Fruit fly (Drosophila melanogaster): ENCODE data around the gene CG43084.
A peak's percentile ranks its signal among the peaks of the same experiment; 100 is the strongest.

The CG43084 gene

DNA sequence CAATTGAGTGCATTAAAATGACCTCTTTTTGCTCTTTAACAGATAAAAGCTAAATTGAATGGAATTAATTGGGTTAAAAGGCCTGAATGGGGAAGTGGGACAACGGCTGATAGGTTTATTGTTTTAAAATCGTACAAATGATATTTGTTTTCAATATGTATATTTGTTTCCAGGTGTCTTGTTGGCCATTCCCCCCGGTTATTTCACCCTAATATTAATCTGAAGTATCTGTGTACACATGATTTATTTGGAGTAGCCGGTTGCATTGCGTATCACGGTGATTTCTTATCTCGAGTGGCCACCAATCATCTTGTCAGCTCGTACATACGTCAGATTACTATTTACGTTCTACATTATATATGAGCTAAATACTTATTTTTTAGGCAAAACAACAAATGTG is 14.3 kb upstream of the CG43084 start (continued):
- TF ChIP-seq wek (GFP tag; optimal IDR thresholded peaks at IDR 0.05) (no peak), usp (GFP tag; optimal IDR thresholded peaks at IDR 0.05) (no peak), NC2α (GFP tag; optimal IDR thresholded peaks at IDR 0.05) (no peak), sc (optimal IDR thresholded peaks at IDR 0.05) (no peak), sc (GFP tag; optimal IDR thresholded peaks at IDR 0.05) (peak; percentile 28), D (optimal IDR thresholded peaks at IDR 0.05) (no peak), D (GFP tag; optimal IDR thresholded peaks at IDR 0.05) (no peak), lab (GFP tag; optimal IDR thresholded peaks at IDR 0.05) (peak; percentile 29), CG1603 (tag; optimal IDR thresholded peaks at IDR 0.05) (peak; percentile 20), CG14860 (GFP tag; IDR thresholded peaks at IDR 0.05; ENCODE audit: partially characterized antibody) (no peak), chinmo (GFP tag; IDR thresholded peaks at IDR 0.05; ENCODE audit: partially characterized antibody) (peak; percentile 65; the same call in 2 of the 4 replicates), HLH54F (GFP tag; optimal IDR thresholded peaks at IDR 0.05) (no peak), GATAe (GFP tag; conservative IDR thresholded peaks at IDR 0.05) (no peak), tio (GFP tag; optimal IDR thresholded peaks at IDR 0.05) (no peak), vnd (GFP tag; IDR thresholded peaks at IDR 0.05; ENCODE audit: partially characterized antibody) (peak; percentile 58; the same call in 2 of the 3 replicates), CG33557 (GFP tag; optimal IDR thresholded peaks at IDR 0.05) (peak; percentile 2), chif (GFP tag; optimal IDR thresholded peaks at IDR 0.05) (no peak), cwo (GFP tag; optimal IDR thresholded peaks at IDR 0.05) (peak; percentile 30)

DNA sequence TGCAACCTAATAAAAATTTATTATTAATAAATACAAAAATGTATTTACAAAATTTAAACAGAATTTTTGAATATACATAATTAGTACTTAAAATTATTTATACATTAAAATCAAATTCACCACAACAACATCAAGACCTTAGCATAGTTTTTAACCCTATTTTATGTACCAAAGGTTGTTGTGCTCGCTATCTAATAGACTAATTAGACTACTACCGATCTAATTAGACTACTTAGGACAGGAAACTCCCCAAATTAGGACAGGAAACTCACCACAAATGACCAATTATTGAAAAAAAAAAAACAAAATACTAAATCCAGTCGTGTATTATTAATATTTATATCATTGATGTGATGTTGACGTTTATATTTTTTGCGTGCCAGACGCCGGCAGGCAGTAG is 13.7 kb upstream of the CG43084 start:
- no peak for TF ChIP-seq Dek (tag; optimal IDR thresholded peaks at IDR 0.05)
- peak; percentile 35 for TF ChIP-seq sqz (GFP tag; optimal IDR thresholded peaks at IDR 0.05)
- TF ChIP-seq vfl (GFP tag; optimal IDR thresholded peaks at IDR 0.05) = no peak
- peak; percentile 50 for TF ChIP-seq CTCF (GFP tag; optimal IDR thresholded peaks at IDR 0.05)
- TF ChIP-seq CG17328 (GFP tag; IDR thresholded peaks at IDR 0.05) = no peak
- no peak for TF ChIP-seq jing (GFP tag; optimal IDR thresholded peaks at IDR 0.05)
- no peak for TF ChIP-seq unpg (GFP tag; optimal IDR thresholded peaks at IDR 0.05)
- TF ChIP-seq CG10267 (tag; optimal IDR thresholded peaks at IDR 0.05) = peak; percentile 4
- TF ChIP-seq insv (GFP tag; optimal IDR thresholded peaks at IDR 0.05) = peak; percentile 65 to 96
- 0 out of 4 replicates have a peak, but pooled peaks have one; percentile 21 for TF ChIP-seq Dll (GFP tag; IDR thresholded peaks at IDR 0.05; ENCODE audit: partially characterized antibody)
- no peak for TF ChIP-seq Hr39 (optimal IDR thresholded peaks at IDR 0.05)
- TF ChIP-seq Ets97D (GFP tag; optimal IDR thresholded peaks at IDR 0.05) = peak; percentile 67
- peak; percentile 23 for TF ChIP-seq NfI (GFP tag; optimal IDR thresholded peaks at IDR 0.05)
- TF ChIP-seq CG17385 (GFP tag; optimal IDR thresholded peaks at IDR 0.05) = peak; percentile 1
- peak; percentile 31; the same call in 1 of the 3 replicates for TF ChIP-seq Opbp (GFP tag; IDR thresholded peaks at IDR 0.05; ENCODE audit: partially characterized antibody)
- TF ChIP-seq mam (GFP tag; optimal IDR thresholded peaks at IDR 0.05) = no peak
- TF ChIP-seq exex (tag; optimal IDR thresholded peaks at IDR 0.05) = no peak
- TF ChIP-seq grau (tag; optimal IDR thresholded peaks at IDR 0.05) = peak; percentile 20
- no peak for TF ChIP-seq MESR4 (GFP tag; optimal IDR thresholded peaks at IDR 0.05)
- no peak for TF ChIP-seq CG5180 (GFP tag; optimal IDR thresholded peaks at IDR 0.05)
- peak; percentile 27 for TF ChIP-seq Lhr (GFP tag; optimal IDR thresholded peaks at IDR 0.05)
- TF ChIP-seq stwl (tag; optimal IDR thresholded peaks at IDR 0.05) = peak; percentile 77
- TF ChIP-seq pita (GFP tag; optimal IDR thresholded peaks at IDR 0.05) = peak; percentile 76
- peak; percentile 54; the same call in 2 of the 3 replicates for TF ChIP-seq ci (GFP tag; IDR thresholded peaks at IDR 0.05)
- peak; percentile 44 for TF ChIP-seq gfzf (GFP tag; optimal IDR thresholded peaks at IDR 0.05)
- no peak for TF ChIP-seq CG8765 (GFP tag; IDR thresholded peaks at IDR 0.05)
- TF ChIP-seq CG8478 (optimal IDR thresholded peaks at IDR 0.05) = no peak
- no peak for TF ChIP-seq CG11723 (GFP tag; optimal IDR thresholded peaks at IDR 0.05)
- peak; percentile 20 for TF ChIP-seq dmrt11E (tag; optimal IDR thresholded peaks at IDR 0.05)
- peak; percentile 71 for TF ChIP-seq sens (GFP tag)
- peak in 1 of 2 experiments; percentile 29 for TF ChIP-seq bsh (GFP tag; optimal IDR thresholded peaks at IDR 0.05)
- peak; percentile 15 for TF ChIP-seq Med (GFP tag)
- TF ChIP-seq CG2678 (tag; optimal IDR thresholded peaks at IDR 0.05) = no peak

Data from whole organism, embryonic.